Fruit fly (Drosophila melanogaster) whole organism, embryonic: ENCODE data around the gene CG33299.
A peak's percentile ranks its signal among the peaks of the same experiment; 100 is the strongest.

Source experiments
- ATbp ChIP-seq: fragments of 200-800 bp; sonication (Bioruptor generic); optimal IDR thresholded peaks from 2 replicates; lab custom pipeline; 2017; ENCODE audit warnings: missing biosample characterization, mild to moderate bottlenecking, missing genetic modification characterization, missing genetic modification reagents
- Atf3 ChIP-seq: fragments of 200-800 bp; sonication (Bioruptor generic); optimal IDR thresholded peaks from 3 replicates; lab custom pipeline; 2016; ENCODE audit warnings: missing biosample characterization, missing genetic modification characterization
- Atf6 ChIP-seq: fragments of 200-800 bp; sonication (Bioruptor generic); IDR thresholded peaks from 2 replicates; pipeline ENCODE4 v1.3.6; 2022; ENCODE audit warnings: missing biosample characterization, missing genetic modification characterization
- BEAF-32 ChIP-seq: fragments of 200-800 bp; sonication (Bioruptor generic); optimal IDR thresholded peaks from 3 replicates; lab custom pipeline; 2017; ENCODE audit warnings: missing biosample characterization, missing genetic modification characterization, mild to moderate bottlenecking, moderate library complexity, missing genetic modification reagents
- CG11560 ChIP-seq: fragments of 200-800 bp; sonication (Bioruptor generic); IDR thresholded peaks from 3 replicates; pipeline ENCODE4 v1.3.6; 2022; ENCODE audit warnings: missing biosample characterization, missing genetic modification characterization
- CG11695 ChIP-seq: fragments of 200-800 bp; sonication (Bioruptor generic); IDR thresholded peaks from 3 replicates; pipeline ENCODE4 v1.3.6; 2022; ENCODE audit warnings: missing biosample characterization, missing genetic modification characterization
- CG11696 ChIP-seq: fragments of 200-800 bp; sonication (Bioruptor generic); IDR thresholded peaks from 2 replicates; pipeline ENCODE4 v1.3.6; 2022; ENCODE audit warnings: missing biosample characterization, missing genetic modification characterization
- CG12744 ChIP-seq: fragments of 200-800 bp; sonication (Bioruptor generic); optimal IDR thresholded peaks from 2 replicates; lab custom pipeline; 2016; ENCODE audit warnings: missing biosample characterization, missing genetic modification characterization
- CG13123 ChIP-seq: fragments of 200-800 bp; sonication (Bioruptor generic); optimal IDR thresholded peaks from 2 replicates; lab custom pipeline; 2016; ENCODE audit warnings: missing biosample characterization, missing genetic modification characterization
- CG14050 ChIP-seq: fragments of 200-800 bp; sonication (Bioruptor generic); IDR thresholded peaks from 3 replicates; pipeline ENCODE4 v1.3.6; 2022; ENCODE audit warnings: missing biosample characterization, missing genetic modification characterization
- CG15269 ChIP-seq: fragments of 200-800 bp; sonication (Bioruptor generic); optimal IDR thresholded peaks from 2 replicates; lab custom pipeline; 2018; ENCODE audit warnings: missing biosample characterization, mild to moderate bottlenecking, missing genetic modification characterization, moderate library complexity
- CG1602 ChIP-seq: fragments of 200-800 bp; sonication (Bioruptor generic); optimal IDR thresholded peaks from 3 replicates; lab custom pipeline; 2016; ENCODE audit warnings: missing biosample characterization, missing genetic modification characterization
- CG16863 ChIP-seq: fragments of 200-800 bp; sonication (Bioruptor generic); optimal IDR thresholded peaks from 3 replicates; lab custom pipeline; 2016; ENCODE audit warnings: missing biosample characterization, missing genetic modification characterization
- CG18619 ChIP-seq: fragments of 200-800 bp; sonication (Bioruptor generic); optimal IDR thresholded peaks from 3 replicates; lab custom pipeline; 2017; ENCODE audit warnings: missing biosample characterization, mild to moderate bottlenecking, missing genetic modification characterization
- CG2202 ChIP-seq: fragments of 200-800 bp; sonication (Bioruptor generic); optimal IDR thresholded peaks from 2 replicates; lab custom pipeline; 2018; ENCODE audit warnings: missing biosample characterization, mild to moderate bottlenecking, missing genetic modification characterization
- CG3065 ChIP-seq: fragments of 200-800 bp; sonication (Bioruptor generic); optimal IDR thresholded peaks from 2 replicates; lab custom pipeline; 2016; ENCODE audit warnings: missing biosample characterization, missing genetic modification characterization
- CG31224 ChIP-seq: fragments of 200-800 bp; sonication (Bioruptor generic); IDR thresholded peaks from 2 replicates; pipeline ENCODE4 v1.3.6; 2022; ENCODE audit warnings: missing biosample characterization, missing genetic modification characterization
- CG31441 ChIP-seq: fragments of 200-800 bp; sonication (Bioruptor generic); IDR thresholded peaks from 2 replicates; pipeline ENCODE4 v1.3.6; 2022; ENCODE audit warnings: missing biosample characterization, missing genetic modification characterization
- CG3838 ChIP-seq: fragments of 200-800 bp; sonication (Bioruptor generic); optimal IDR thresholded peaks from 3 replicates; lab custom pipeline; 2016; ENCODE audit warnings: missing biosample characterization, missing genetic modification characterization
- CG4328 ChIP-seq: fragments of 200-800 bp; sonication (Bioruptor generic); optimal IDR thresholded peaks from 3 replicates; lab custom pipeline; 2017; ENCODE audit warnings: missing biosample characterization, missing genetic modification reagents, missing genetic modification characterization
- CG6854 ChIP-seq: fragments of 200-800 bp; sonication (Bioruptor generic); optimal IDR thresholded peaks from 3 replicates; lab custom pipeline; 2017; ENCODE audit warnings: missing biosample characterization, mild to moderate bottlenecking, missing genetic modification characterization
- Camta ChIP-seq: fragments of 200-800 bp; sonication (Bioruptor generic); optimal IDR thresholded peaks from 2 replicates; lab custom pipeline; 2016; ENCODE audit warnings: missing biosample characterization, missing genetic modification characterization
- D19B ChIP-seq: fragments of 200-800 bp; sonication (Bioruptor generic); optimal IDR thresholded peaks from 2 replicates; lab custom pipeline; 2017; ENCODE audit warnings: missing biosample characterization, mild to moderate bottlenecking, missing genetic modification characterization
- Deaf1 ChIP-seq: fragments of 200-800 bp; optimal IDR thresholded peaks from 3 replicates; lab custom pipeline; 2019; ENCODE audit warnings: missing biosample characterization, mild to moderate bottlenecking, missing genetic modification characterization, moderate library complexity
- Dref ChIP-seq: fragments of 200-800 bp; sonication (Bioruptor generic); IDR thresholded peaks from 2 replicates; pipeline ENCODE4 v1.3.6; 2022; ENCODE audit warnings: missing biosample characterization, missing genetic modification characterization
- Drgx ChIP-seq: fragments of 200-800 bp; sonication (Bioruptor generic); IDR thresholded peaks from 2 replicates; pipeline ENCODE4 v1.3.6; 2022; ENCODE audit warnings: missing biosample characterization, missing genetic modification characterization
- E2f1 ChIP-seq: fragments of 200-800 bp; sonication (Bioruptor generic); IDR thresholded peaks from 2 replicates; pipeline ENCODE4 v1.3.6; 2022; ENCODE audit warnings: missing biosample characterization, missing genetic modification characterization
- Ets97D ChIP-seq: fragments of 200-800 bp; sonication (Bioruptor generic); optimal IDR thresholded peaks from 3 replicates; lab custom pipeline; 2016; ENCODE audit warnings: missing biosample characterization, missing genetic modification characterization
- Fer3 ChIP-seq: fragments of 200-800 bp; sonication (Bioruptor generic); optimal IDR thresholded peaks from 2 replicates; lab custom pipeline; 2018; ENCODE audit warnings: missing biosample characterization, mild to moderate bottlenecking, missing genetic modification characterization, moderate library complexity
- HLH54F ChIP-seq: fragments of 200-800 bp; sonication (Bioruptor generic); optimal IDR thresholded peaks from 3 replicates; lab custom pipeline; 2016; ENCODE audit warnings: missing biosample characterization, missing genetic modification characterization
- Hey ChIP-seq: fragments of 200-800 bp; sonication (Bioruptor generic); optimal IDR thresholded peaks from 3 replicates; lab custom pipeline; 2018; ENCODE audit warnings: missing biosample characterization, mild to moderate bottlenecking, missing genetic modification characterization
- Jarid2 ChIP-seq: fragments of 200-800 bp; sonication (Bioruptor generic); optimal IDR thresholded peaks from 3 replicates; lab custom pipeline; 2017; ENCODE audit warnings: mild to moderate bottlenecking, missing biosample characterization, missing genetic modification reagents, missing genetic modification characterization
- Lim3 ChIP-seq: fragments of 200-800 bp; sonication (Bioruptor generic); IDR thresholded peaks from 2 replicates; pipeline ENCODE4 v1.3.6; 2022; ENCODE audit warnings: missing biosample characterization, missing genetic modification characterization
- abd-A ChIP-seq: fragments of 200-800 bp; sonication (Bioruptor generic); optimal IDR thresholded peaks from 3 replicates; lab custom pipeline; 2019; ENCODE audit warnings: missing biosample characterization, mild to moderate bottlenecking, missing genetic modification characterization, moderate library complexity
- amos ChIP-seq: fragments of 200-800 bp; sonication (Bioruptor generic); IDR thresholded peaks from 2 replicates; pipeline ENCODE4 v1.3.6; 2022; ENCODE audit warnings: missing biosample characterization, missing genetic modification characterization; ENCODE audit not compliant: partially characterized antibody
- crol ChIP-seq: fragments of 200-800 bp; sonication (Bioruptor generic); IDR thresholded peaks from 2 replicates; pipeline ENCODE4 v1.3.6; 2022; ENCODE audit warnings: missing biosample characterization, missing genetic modification characterization
- en ChIP-seq: fragments of 200-800 bp; sonication (Bioruptor generic); optimal IDR thresholded peaks from 2 replicates; lab custom pipeline; 2016; ENCODE audit warnings: missing biosample characterization, missing genetic modification characterization
- exex ChIP-seq: fragments of 200-800 bp; sonication (Bioruptor generic); optimal IDR thresholded peaks from 4 replicates; lab custom pipeline; 2018; ENCODE audit warnings: missing biosample characterization, mild to moderate bottlenecking, missing genetic modification characterization, moderate library complexity
- hth ChIP-seq: fragments of >200 bp; optimal IDR thresholded peaks from 2 replicates; lab custom pipeline; 2017; ENCODE audit warnings: inconsistent platforms
- ind ChIP-seq: fragments of 200-800 bp; sonication (Bioruptor generic); optimal IDR thresholded peaks from 3 replicates; lab custom pipeline; 2016; ENCODE audit warnings: missing biosample characterization, missing genetic modification characterization
- inv ChIP-seq: fragments of 200-800 bp; sonication (Bioruptor generic); IDR thresholded peaks from 2 replicates; pipeline ENCODE4 v1.3.6; 2022; ENCODE audit warnings: missing biosample characterization, missing genetic modification characterization; ENCODE audit not compliant: partially characterized antibody
- lmd ChIP-seq: fragments of 200-800 bp; sonication (Bioruptor generic); IDR thresholded peaks from 2 replicates; pipeline ENCODE4 v1.3.6; 2022; ENCODE audit warnings: missing biosample characterization, missing genetic modification characterization
- pb ChIP-seq: fragments of 200-800 bp; sonication (Bioruptor generic); optimal IDR thresholded peaks from 3 replicates; lab custom pipeline; 2016; ENCODE audit warnings: missing biosample characterization, missing genetic modification characterization
- sim ChIP-seq: fragments of 200-800 bp; sonication (Bioruptor generic); IDR thresholded peaks from 2 replicates; pipeline ENCODE4 v1.3.6; 2022; ENCODE audit warnings: missing biosample characterization, missing genetic modification characterization
- slou ChIP-seq: fragments of 200-800 bp; sonication (Bioruptor generic); optimal IDR thresholded peaks from 3 replicates; lab custom pipeline; 2016; ENCODE audit warnings: missing biosample characterization, missing genetic modification characterization
- slp2 ChIP-seq: fragments of 200-800 bp; sonication (Bioruptor generic); optimal IDR thresholded peaks from 2 replicates; lab custom pipeline; 2016; ENCODE audit warnings: missing biosample characterization, missing genetic modification characterization
- sob ChIP-seq: fragments of 200-800 bp; sonication (Bioruptor generic); IDR thresholded peaks from 2 replicates; pipeline ENCODE4 v1.3.6; 2022; ENCODE audit warnings: missing biosample characterization, missing genetic modification characterization
- tll ChIP-seq, 2 experiments: fragments of 200-800 bp in 1 of 2; fragments of >200 bp in 1 of 2; sonication (Bioruptor generic) in 1 of 2; optimal IDR thresholded peaks; 2 replicates each; lab custom pipeline; 2017 to 2019; ENCODE audit warnings: missing biosample characterization in 2 of 2, missing genetic modification characterization in 2 of 2, mild to moderate bottlenecking in 1 of 2, moderate library complexity in 1 of 2
- tna ChIP-seq: fragments of 200-800 bp; sonication (Bioruptor generic); IDR thresholded peaks from 2 replicates; pipeline ENCODE4 v1.3.6; 2022; ENCODE audit warnings: missing biosample characterization, missing genetic modification characterization; ENCODE audit not compliant: partially characterized antibody
- trem ChIP-seq: fragments of 200-800 bp; optimal IDR thresholded peaks from 3 replicates; lab custom pipeline; 2019; ENCODE audit warnings: missing biosample characterization, mild to moderate bottlenecking, missing genetic modification characterization, moderate library complexity
- vvl ChIP-seq: fragments of 200-800 bp; sonication (Bioruptor generic); IDR thresholded peaks from 2 replicates; pipeline ENCODE4 v1.3.6; 2022; ENCODE audit warnings: missing biosample characterization, missing genetic modification characterization
- zen2 ChIP-seq: fragments of 200-800 bp; sonication (Bioruptor generic); IDR thresholded peaks from 3 replicates; pipeline ENCODE4 v1.3.6; 2022; ENCODE audit warnings: missing biosample characterization, missing genetic modification characterization; ENCODE audit not compliant: partially characterized antibody

Gene CG33299

DNA sequence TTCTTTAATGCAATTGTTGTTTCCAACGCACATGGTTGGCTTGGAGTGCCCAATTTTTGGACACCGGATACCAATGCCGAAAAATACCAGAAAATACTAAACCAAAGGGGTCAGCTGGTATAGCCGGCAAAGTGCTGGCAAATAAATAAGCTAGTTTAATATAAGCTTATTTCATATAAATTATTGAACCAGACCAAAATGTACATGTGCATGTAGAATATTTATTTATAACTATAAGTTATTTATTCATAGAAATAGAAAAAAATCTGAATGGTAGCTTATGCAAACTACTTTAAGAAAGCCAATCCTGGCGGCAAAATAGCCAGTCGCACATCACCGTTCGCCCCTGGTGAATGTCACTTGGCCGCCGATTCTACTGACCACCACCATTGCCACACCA is 44.1 kb downstream of the CG33299 start, which contains the start of gene pelo (continued):
- TF ChIP-seq CG13123 (peak; percentile 59), en (GFP tag; lab: Kevin White, UChicago) (no peak), lmd (peak; percentile 68), pb (no peak), CG6854 (GFP tag; lab: Kevin White, UChicago) (no peak), Ets97D (GFP tag; lab: Kevin White, UChicago) (peak; percentile 73), abd-A (no peak), CG16863 (GFP tag; lab: Kevin White, UChicago) (no peak), Atf6 (GFP tag; lab: Robert Waterston, UW) (peak; percentile 67), ATbp (GFP tag; lab: Kevin White, UChicago) (peak; percentile 5), hth (lab: Kevin White, UChicago) (no peak), CG11695 (GFP tag; lab: Robert Waterston, UW) (peak; percentile 62; the same call in 2 of the 3 replicates), CG14050 (GFP tag; lab: Robert Waterston, UW) (peak; percentile 55), exex (tag; lab: Kevin White, UChicago) (peak; percentile 20), CG15269 (tag; lab: Kevin White, UChicago) (peak; percentile 61), Fer3 (tag; lab: Kevin White, UChicago) (peak; percentile 51), Deaf1 (peak; percentile 45), crol (GFP tag; lab: Robert Waterston, UW) (no peak), inv (GFP tag; lab: Robert Waterston, UW) (no peak), slou (GFP tag; lab: Kevin White, UChicago) (peak; percentile 30), Hey (no peak), ind (peak; percentile 56), amos (GFP tag; lab: Robert Waterston, UW) (no peak), CG18619 (GFP tag; lab: Kevin White, UChicago) (peak; percentile 56), D19B (GFP tag; lab: Kevin White, UChicago) (peak; percentile 40), tll (GFP tag; optimal IDR thresholded peaks at IDR 0.05; lab: Kevin White, UChicago) (no peak), Jarid2 (GFP tag; lab: Kevin White, UChicago) (peak; percentile 40), CG12744 (GFP tag; lab: Kevin White, UChicago) (no peak), zen2 (GFP tag; lab: Robert Waterston, UW) (no peak), CG3065 (GFP tag; lab: Kevin White, UChicago) (no peak), CG1602 (GFP tag; lab: Kevin White, UChicago) (peak; percentile 54), CG11696 (no peak), HLH54F (GFP tag; lab: Kevin White, UChicago) (no peak), Atf3 (GFP tag; lab: Kevin White, UChicago) (no peak), E2f1 (GFP tag; lab: Robert Waterston, UW) (no peak), Camta (GFP tag; lab: Kevin White, UChicago) (no peak), Dref (GFP tag; lab: Robert Waterston, UW) (no peak), CG3838 (GFP tag; lab: Kevin White, UChicago) (no peak), tna (GFP tag; lab: Robert Waterston, UW) (no peak), slp2 (no peak), sim (GFP tag; lab: Robert Waterston, UW) (no peak), CG4328 (peak; percentile 34), CG31441 (peak; percentile 75), trem (tag; lab: Kevin White, UChicago) (peak; percentile 68), Drgx (GFP tag; lab: Robert Waterston, UW) (no peak), sob (GFP tag; lab: Robert Waterston, UW) (peak; percentile 66), CG11560 (no peak), Lim3 (no peak), BEAF-32 (peak; percentile 39), vvl (peak; percentile 81), CG31224 (0 out of 2 replicates have a peak, but pooled peaks have one; percentile 57), CG2202 (no peak)
